Fruit fly (Drosophila melanogaster): ENCODE data around the gene CG43082.
A peak's percentile ranks its signal among the peaks of the same experiment; 100 is the strongest.

CG43082 gene

dm6 chr3L:15616490-15616889 lies 45.2 kb upstream of the CG43082 start (continued):
- TF ChIP-seq CG9437 (GFP tag; optimal IDR thresholded peaks at IDR 0.05) (peak; percentile 32), CG2712 (tag; optimal IDR thresholded peaks at IDR 0.05) (peak; percentile 25), hb (GFP tag; IDR thresholded peaks at IDR 0.05; ENCODE audit: partially characterized antibody) (no peak), CG7271 (tag; optimal IDR thresholded peaks at IDR 0.05) (no peak), onecut (GFP tag; IDR thresholded peaks at IDR 0.05) (no peak), stwl (tag; optimal IDR thresholded peaks at IDR 0.05) (no peak), Fer2 (tag; optimal IDR thresholded peaks at IDR 0.05) (no peak), Sry-δ (GFP tag; optimal IDR thresholded peaks at IDR 0.05) (no peak), NC2α (GFP tag; optimal IDR thresholded peaks at IDR 0.05) (no peak), sob (GFP tag; IDR thresholded peaks at IDR 0.05) (no peak), CG7556 (GFP tag; optimal IDR thresholded peaks at IDR 0.05) (peak; percentile 52), CG31365 (tag; optimal IDR thresholded peaks at IDR 0.05) (no peak), tap (tag; optimal IDR thresholded peaks at IDR 0.05) (no peak), odd (GFP tag; optimal IDR thresholded peaks at IDR 0.05) (no peak), ap (GFP tag; IDR thresholded peaks at IDR 0.05) (no peak), TFAM (GFP tag; optimal IDR thresholded peaks at IDR 0.05) (no peak), CG12219 (GFP tag; optimal IDR thresholded peaks at IDR 0.05) (no peak), toy (GFP tag; IDR thresholded peaks at IDR 0.05) (no peak), yki (optimal IDR thresholded peaks at IDR 0.05) (no peak), CG11247 (GFP tag; IDR thresholded peaks at IDR 0.05) (no peak), CG34376 (GFP tag; optimal IDR thresholded peaks at IDR 0.05) (no peak), Sox102F (GFP tag; optimal IDR thresholded peaks at IDR 0.05) (no peak), zfh1 (GFP tag; IDR thresholded peaks at IDR 0.05) (no peak), CG12659 (GFP tag; optimal IDR thresholded peaks at IDR 0.05) (peak; percentile 17), CG2678 (tag; optimal IDR thresholded peaks at IDR 0.05) (peak; percentile 73), cwo (GFP tag; optimal IDR thresholded peaks at IDR 0.05) (peak; percentile 10), trem (tag; optimal IDR thresholded peaks at IDR 0.05) (no peak), Mrtf (GFP tag; IDR thresholded peaks at IDR 0.05) (no peak), Myb (GFP tag; optimal IDR thresholded peaks at IDR 0.05) (no peak), nerfin-1 (tag; optimal IDR thresholded peaks at IDR 0.05) (no peak), sna (GFP tag; IDR thresholded peaks at IDR 0.05; ENCODE audit: partially characterized antibody) (no peak), Dek (tag; optimal IDR thresholded peaks at IDR 0.05) (no peak), grau (tag; optimal IDR thresholded peaks at IDR 0.05) (peak; percentile 50), zfh2 (GFP tag; optimal IDR thresholded peaks at IDR 0.05) (no peak), Six4 (GFP tag; optimal IDR thresholded peaks at IDR 0.05) (no peak), slou (GFP tag; optimal IDR thresholded peaks at IDR 0.05) (no peak), phol (tag; optimal IDR thresholded peaks at IDR 0.05) (peak; percentile 19), CG15073 (GFP tag; optimal IDR thresholded peaks at IDR 0.05) (no peak), Awh (GFP tag; IDR thresholded peaks at IDR 0.05) (no peak), peb (GFP tag; IDR thresholded peaks at IDR 0.05) (no peak)

DNA sequence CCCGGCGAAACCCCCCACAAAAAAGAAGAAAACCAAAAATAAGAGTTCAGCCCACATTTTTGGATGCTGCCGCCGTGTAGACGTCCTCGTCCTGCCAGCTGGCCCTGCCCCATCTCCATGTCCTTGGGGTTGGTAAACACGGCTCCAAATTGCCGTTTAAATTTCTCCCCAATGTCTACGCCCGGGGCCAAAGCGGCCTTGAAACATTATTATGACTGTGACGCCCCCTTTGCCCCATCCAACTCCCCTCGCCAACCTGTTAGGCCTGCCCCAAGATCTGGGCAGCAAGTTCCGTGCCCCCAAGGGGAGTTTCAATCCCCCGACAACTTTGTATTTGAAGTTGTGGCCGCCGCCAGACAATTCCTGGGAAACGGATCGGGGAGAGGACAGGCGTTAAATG lies 44.8 kb upstream of the CG43082 start:
- TF ChIP-seq CG18599 (GFP tag; optimal IDR thresholded peaks at IDR 0.05) = peak; percentile 30
- TF ChIP-seq toy (GFP tag; IDR thresholded peaks at IDR 0.05) = no peak
- no peak for TF ChIP-seq CG31365 (tag; optimal IDR thresholded peaks at IDR 0.05)
- TF ChIP-seq ftz-f1 (GFP tag; optimal IDR thresholded peaks at IDR 0.05) = peak; percentile 11
- peak; percentile 10 for TF ChIP-seq CG12071 (GFP tag; optimal IDR thresholded peaks at IDR 0.05)
- TF ChIP-seq CG8359 (GFP tag; optimal IDR thresholded peaks at IDR 0.05; ENCODE audit: borderline replicate concordance) = no peak
- no peak for TF ChIP-seq CG3407 (GFP tag; optimal IDR thresholded peaks at IDR 0.05)
- no peak for TF ChIP-seq CG1602 (GFP tag; optimal IDR thresholded peaks at IDR 0.05)
- TF ChIP-seq disco-r (GFP tag; optimal IDR thresholded peaks at IDR 0.05) = no peak
- TF ChIP-seq NfI (GFP tag; optimal IDR thresholded peaks at IDR 0.05) = no peak
- no peak for TF ChIP-seq fru (optimal IDR thresholded peaks at IDR 0.05)
- no peak for TF ChIP-seq tna (GFP tag; IDR thresholded peaks at IDR 0.05; ENCODE audit: partially characterized antibody)
- TF ChIP-seq B-H1 (GFP tag; IDR thresholded peaks at IDR 0.05) = no peak
- TF ChIP-seq sob (GFP tag; IDR thresholded peaks at IDR 0.05) = peak; percentile 5; the same call in 1 of the 2 replicates
- TF ChIP-seq CG15514 (GFP tag; optimal IDR thresholded peaks at IDR 0.05) = no peak
- TF ChIP-seq scrt (GFP tag; optimal IDR thresholded peaks at IDR 0.05) = peak; percentile 62
- peak; percentile 98 for TF ChIP-seq abd-A (tag; optimal IDR thresholded peaks at IDR 0.05)
